Worm (Caenorhabditis elegans) whole organism, late embryonic: Measurements from ENCODE around the gene F49F1.7.

Source experiments
- C38D4.7 ChIP-seq: fragments of 200-800 bp; sonication (Bioruptor generic); optimal IDR thresholded peaks from 2 replicates; lab custom pipeline; 2018; ENCODE audit warnings: mild to moderate bottlenecking, missing genetic modification characterization, moderate library complexity, missing compliant biosample characterization
- K09A11.1 ChIP-seq: sonication (generic microtip); optimal IDR thresholded peaks from 2 replicates; lab custom pipeline; 2017; ENCODE audit warnings: antibody characterized with exemption, mild to moderate bottlenecking, missing genetic modification characterization, missing compliant biosample characterization; ENCODE audit not compliant: insufficient read depth
- T23F11.4 ChIP-seq: fragments of 200-800 bp; sonication (Bioruptor generic); optimal IDR thresholded peaks from 2 replicates; lab custom pipeline; 2018; ENCODE audit warnings: mild to moderate bottlenecking, missing genetic modification characterization, missing compliant biosample characterization
- Y22D7AL.16 ChIP-seq: sonication (generic microtip); optimal IDR thresholded peaks from 2 replicates; lab custom pipeline; 2016; ENCODE audit warnings: missing genetic modification characterization, missing compliant biosample characterization
- ama-1 ChIP-seq: fragments of 150-350 bp; optimal IDR thresholded peaks from 2 replicates; lab custom pipeline; 2014
- ceh-14 ChIP-seq: sonication (generic microtip); optimal IDR thresholded peaks from 2 replicates; lab custom pipeline; 2016; ENCODE audit warnings: missing genotype, missing genetic modification characterization, missing compliant biosample characterization
- ceh-19 ChIP-seq: fragments of 200-800 bp; sonication (Bioruptor generic); optimal IDR thresholded peaks from 2 replicates; lab custom pipeline; 2018; ENCODE audit warnings: mild to moderate bottlenecking, missing genetic modification characterization, missing compliant biosample characterization
- ceh-2 ChIP-seq: sonication (generic microtip); optimal IDR thresholded peaks from 2 replicates; lab custom pipeline; 2016; ENCODE audit warnings: missing genotype, missing genetic modification characterization, missing compliant biosample characterization
- ceh-24 ChIP-seq: sonication (generic microtip); optimal IDR thresholded peaks from 2 replicates; lab custom pipeline; 2016; ENCODE audit warnings: mild to moderate bottlenecking, missing genetic modification characterization, missing compliant biosample characterization
- ceh-30 ChIP-seq: fragments of 150-350 bp; optimal IDR thresholded peaks from 2 replicates; lab custom pipeline; 2014; ENCODE audit warnings: missing biosample characterization, missing genetic modification characterization
- ceh-34 ChIP-seq: sonication (generic microtip); optimal IDR thresholded peaks from 2 replicates; lab custom pipeline; 2016; ENCODE audit warnings: mild to moderate bottlenecking, missing genetic modification characterization, missing compliant biosample characterization
- ceh-45 ChIP-seq: fragments of 200-800 bp; sonication (Bioruptor generic); IDR thresholded peaks from 2 replicates; pipeline ENCODE4 v1.3.6; 2022; ENCODE audit warnings: missing genetic modification reagents, missing genetic modification characterization, missing compliant biosample characterization
- ceh-6 ChIP-seq: fragments of 200-800 bp; sonication (Bioruptor generic); optimal IDR thresholded peaks from 2 replicates; lab custom pipeline; 2018; ENCODE audit warnings: mild to moderate bottlenecking, missing genetic modification characterization, missing compliant biosample characterization
- che-1 ChIP-seq: sonication (generic microtip); optimal IDR thresholded peaks from 2 replicates; lab custom pipeline; 2016; ENCODE audit warnings: mild to moderate bottlenecking, missing genetic modification characterization, missing compliant biosample characterization
- dve-1 ChIP-seq: sonication (generic microtip); optimal IDR thresholded peaks from 2 replicates; lab custom pipeline; 2017; ENCODE audit warnings: antibody characterized with exemption, mild to moderate bottlenecking, missing genetic modification characterization, missing compliant biosample characterization
- elt-4 ChIP-seq: sonication (generic microtip); optimal IDR thresholded peaks from 2 replicates; lab custom pipeline; 2016; ENCODE audit warnings: missing genetic modification characterization, missing compliant biosample characterization
- fkh-6 ChIP-seq: sonication (generic microtip); optimal IDR thresholded peaks from 2 replicates; lab custom pipeline; 2016; ENCODE audit warnings: missing genetic modification characterization, missing compliant biosample characterization
- hlh-30 ChIP-seq: sonication (generic microtip); optimal IDR thresholded peaks from 2 replicates; lab custom pipeline; 2017; ENCODE audit warnings: antibody characterized with exemption, missing genetic modification characterization, missing compliant biosample characterization; ENCODE audit not compliant: insufficient read depth
- mec-3 ChIP-seq: sonication (generic microtip); optimal IDR thresholded peaks from 2 replicates; lab custom pipeline; 2016; ENCODE audit warnings: borderline replicate concordance, missing genetic modification characterization, missing compliant biosample characterization
- nhr-11 ChIP-seq: fragments of 150-350 bp; optimal IDR thresholded peaks from 2 replicates; lab custom pipeline; 2014; ENCODE audit warnings: missing biosample characterization, missing genetic modification characterization
- pax-1 ChIP-seq: fragments of 150-350 bp; optimal IDR thresholded peaks from 2 replicates; lab custom pipeline; 2014; ENCODE audit warnings: missing biosample characterization, missing genetic modification characterization
- pha-2 ChIP-seq: sonication (generic microtip); optimal IDR thresholded peaks from 2 replicates; lab custom pipeline; 2017; ENCODE audit warnings: mild to moderate bottlenecking, missing genetic modification characterization, missing compliant biosample characterization
- pha-4 ChIP-seq: fragments of 150-350 bp; optimal IDR thresholded peaks from 2 replicates; lab custom pipeline; 2018; ENCODE audit warnings: missing biosample characterization, missing genetic modification reagents, missing genetic modification characterization
- pqm-1 ChIP-seq: sonication (generic microtip); optimal IDR thresholded peaks from 2 replicates; lab custom pipeline; 2016; ENCODE audit warnings: missing genetic modification characterization, missing compliant biosample characterization
- ref-2 ChIP-seq: sonication (generic microtip); optimal IDR thresholded peaks from 2 replicates; lab custom pipeline; 2016; ENCODE audit warnings: missing genetic modification characterization, missing compliant biosample characterization
- sdc-2 ChIP-seq: sonication (generic microtip); optimal IDR thresholded peaks from 2 replicates; lab custom pipeline; 2016; ENCODE audit warnings: missing genotype, missing genetic modification characterization, missing compliant biosample characterization
- syd-9 ChIP-seq: sonication (generic microtip); optimal IDR thresholded peaks from 2 replicates; lab custom pipeline; 2016; ENCODE audit warnings: mild to moderate bottlenecking, missing genetic modification characterization, moderate library complexity, missing compliant biosample characterization
- tbx-7 ChIP-seq: sonication (generic microtip); optimal IDR thresholded peaks from 2 replicates; lab custom pipeline; 2016; ENCODE audit warnings: missing genotype, missing genetic modification characterization, missing compliant biosample characterization
- ttx-3 ChIP-seq: sonication (generic microtip); optimal IDR thresholded peaks from 2 replicates; lab custom pipeline; 2016; ENCODE audit warnings: missing genetic modification reagents, missing genetic modification characterization, missing compliant biosample characterization
- unc-3 ChIP-seq, 2 experiments: fragments of 200-800 bp in 1 of 2; sonication (Bioruptor generic) in 1 of 2; sonication (generic microtip) in 1 of 2; conservative IDR thresholded peaks in 1 of 2; optimal IDR thresholded peaks in 1 of 2; 2 replicates each; pipeline versions ENCODE4 v1.3.6 to Lab custom; 2016 to 2022; ENCODE audit warnings: missing compliant biosample characterization in 2 of 2, missing genetic modification characterization in 2 of 2, missing genetic modification reagents in 1 of 2
- unc-55 ChIP-seq: sonication (generic microtip); optimal IDR thresholded peaks from 2 replicates; lab custom pipeline; 2017; ENCODE audit warnings: missing biosample characterization, missing genetic modification reagents, missing genetic modification characterization
- unc-86 ChIP-seq: sonication (generic microtip); optimal IDR thresholded peaks from 2 replicates; lab custom pipeline; 2016; ENCODE audit warnings: missing genetic modification characterization, missing compliant biosample characterization
- zip-5 ChIP-seq: sonication (generic microtip); optimal IDR thresholded peaks from 2 replicates; lab custom pipeline; 2016; ENCODE audit warnings: missing genetic modification characterization, missing compliant biosample characterization
- ztf-16 ChIP-seq: sonication (generic microtip); optimal IDR thresholded peaks from 2 replicates; lab custom pipeline; 2017; ENCODE audit warnings: missing genetic modification characterization, missing compliant biosample characterization

The F49F1.7 gene

DNA sequence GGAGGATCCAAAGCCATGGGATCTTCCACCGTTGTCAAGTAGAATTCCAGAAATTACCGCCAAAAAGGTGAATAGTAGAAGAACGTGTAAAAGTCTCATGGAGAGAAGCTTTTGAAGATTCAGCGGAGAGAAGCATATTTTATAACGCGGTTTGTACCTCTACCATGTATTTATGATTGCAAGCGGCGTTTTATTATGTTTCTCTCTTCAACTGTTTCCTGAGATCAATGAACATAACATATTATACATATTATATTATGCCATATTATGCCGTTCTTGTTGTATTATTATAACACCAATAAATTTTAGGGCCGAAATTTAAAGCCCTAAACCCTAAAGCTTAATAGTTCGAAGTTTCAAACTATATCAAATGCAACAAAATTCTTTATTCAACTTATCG lies 14.7 kb upstream of the F49F1.7 start, which contains the start of gene F49F1.18:
Gene F49F1.18, minus strand, starts transcription at position 101 of the 400 bp plus-strand sequence.
- no peak for TF ChIP-seq zip-5 (tag; lab: Kevin White, UChicago)
- no peak for TF ChIP-seq unc-86 (tag; lab: Kevin White, UChicago)
- TF ChIP-seq ceh-2: no peak
- TF ChIP-seq elt-4 (tag; lab: Kevin White, UChicago): no peak
- TF ChIP-seq K09A11.1 (tag; lab: Kevin White, UChicago): no peak

DNA sequence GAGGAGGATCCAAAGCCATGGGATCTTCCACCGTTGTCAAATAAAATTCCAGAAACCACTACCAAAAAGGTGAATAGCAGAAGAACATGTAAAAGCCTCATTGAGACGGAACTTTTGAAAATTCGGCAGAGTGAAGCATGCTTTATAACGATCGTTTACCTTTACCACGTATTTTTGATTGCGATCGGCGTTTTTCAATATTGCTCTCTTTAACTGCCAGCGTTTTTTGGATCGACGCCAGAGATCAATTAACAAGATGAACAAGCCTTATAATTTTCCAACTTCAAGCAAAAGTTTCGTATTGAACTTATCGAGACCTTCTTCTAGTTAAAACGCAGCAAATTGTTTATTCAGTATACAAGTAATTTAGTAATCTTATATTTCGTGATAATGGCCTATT lies 13.5 kb upstream of the F49F1.7 start, which contains the start of gene F49F1.10:
Gene F49F1.10, minus strand, starts transcription at position 101 of the 400 bp plus-strand sequence.
- TF ChIP-seq ref-2: no peak
- no peak for TF ChIP-seq dve-1
- no peak for TF ChIP-seq ceh-19 (GFP tag; lab: Kevin White, UChicago)
- no peak for TF ChIP-seq ceh-30 (tag; lab: Kevin White, UChicago)
- TF ChIP-seq zip-5 (tag; lab: Kevin White, UChicago): no peak
- no peak for TF ChIP-seq Y22D7AL.16 (tag; lab: Kevin White, UChicago)
- TF ChIP-seq ceh-24: no peak
- no peak for TF ChIP-seq mec-3 (tag; lab: Kevin White, UChicago)
- TF ChIP-seq pqm-1 (tag; lab: Kevin White, UChicago): no peak

DNA sequence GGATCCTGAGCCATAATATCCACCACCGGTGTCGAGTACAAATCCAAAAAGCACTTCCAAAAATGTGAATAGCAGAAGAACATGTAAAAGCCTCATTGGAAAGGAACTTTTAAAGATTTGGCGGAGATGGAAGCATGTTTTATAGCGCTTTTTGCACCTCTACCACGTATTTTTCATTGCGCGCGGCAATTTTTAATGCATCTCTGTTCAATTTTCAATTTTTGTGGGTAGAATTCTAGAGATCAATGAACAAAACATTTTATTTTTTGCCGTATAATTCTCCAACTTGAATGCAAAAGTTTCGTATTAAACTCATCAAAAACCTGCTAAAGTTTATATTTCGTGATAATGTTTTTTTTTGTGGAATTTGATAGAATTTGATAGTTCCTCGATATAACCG lies 11.9 kb upstream of the F49F1.7 start, which contains the start of gene F49F1.9:
Gene F49F1.9, minus strand, starts transcription at position 101 of the 400 bp plus-strand sequence.
- TF ChIP-seq T23F11.4 (GFP tag; lab: Kevin White, UChicago) (no peak), tbx-7 (tag; lab: Kevin White, UChicago) (no peak), ttx-3 (tag; lab: Kevin White, UChicago) (no peak), nhr-11 (tag; lab: Kevin White, UChicago) (no peak), ceh-2 (no peak), pha-2 (tag; lab: Kevin White, UChicago) (no peak), ztf-16 (no peak), ama-1 (lab: Kevin White, UChicago) (no peak), fkh-6 (tag; lab: Kevin White, UChicago) (no peak), ceh-6 (GFP tag; lab: Kevin White, UChicago) (no peak), ceh-19 (GFP tag; lab: Kevin White, UChicago) (no peak), unc-55 (GFP tag; lab: Kevin White, UChicago) (no peak), C38D4.7 (GFP tag; lab: Kevin White, UChicago) (no peak)
- TF ChIP-seq, all 69 proteins: peak for 0

ce11 chrIV:4135744-4136143 lies 10.2 kb upstream of the F49F1.7 start, which contains the start of gene F49F1.17:
TSS of gene F49F1.17 (minus strand) at chrIV:4135844.
- TF ChIP-seq unc-3 (GFP tag; conservative IDR thresholded peaks at IDR 0.05; lab: Robert Waterston, UW) (no peak), unc-3 (tag; optimal IDR thresholded peaks at IDR 0.05; lab: Kevin White, UChicago) (no peak), ceh-45 (GFP tag; lab: Robert Waterston, UW) (no peak), pax-1 (tag; lab: Kevin White, UChicago) (no peak), hlh-30 (tag; lab: Kevin White, UChicago) (no peak), ceh-14 (no peak), C38D4.7 (GFP tag; lab: Kevin White, UChicago) (no peak), ceh-34 (no peak), syd-9 (no peak), sdc-2 (tag; lab: Kevin White, UChicago) (no peak), che-1 (tag; lab: Kevin White, UChicago) (no peak)

DNA sequence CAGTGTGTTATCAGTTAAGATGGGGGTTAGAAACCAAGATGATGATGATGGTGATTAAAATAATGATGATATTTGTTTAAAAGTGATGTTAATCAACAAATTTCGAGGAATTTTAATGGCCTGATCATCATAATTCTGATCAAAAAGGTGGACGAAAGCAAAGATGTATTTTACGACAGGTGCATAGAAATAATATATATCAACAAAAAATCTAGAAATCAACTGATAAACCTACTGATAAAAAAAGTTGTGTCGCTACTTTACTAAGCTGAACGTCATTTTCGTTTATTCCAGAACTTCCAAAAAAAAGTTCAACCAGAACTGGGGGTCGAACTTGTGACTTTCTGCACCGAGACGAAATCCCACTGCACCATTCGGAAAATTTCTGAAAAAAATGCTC lies 2.5 kb downstream of the F49F1.7 start, which contains the start of gene mul-1:
Gene mul-1, minus strand, starts transcription at position 84 of the 400 bp plus-strand sequence.
- TF ChIP-seq pha-2 (tag; lab: Kevin White, UChicago) (no peak), pha-4 (tag; lab: Kevin White, UChicago) (no peak), unc-55 (GFP tag; lab: Kevin White, UChicago) (no peak), nhr-11 (tag; lab: Kevin White, UChicago) (no peak)
